Fruit fly (Drosophila melanogaster) whole organism, prepupa: ENCODE measurements around the gene ninaE.

Experiments
- Blimp-1 ChIP-seq: fragments of 200-800 bp; sonication (Bioruptor generic); optimal IDR thresholded peaks from 3 replicates; lab custom pipeline; 2017; ENCODE audit warnings: missing biosample characterization, missing genetic modification characterization, mild to moderate bottlenecking, moderate library complexity, missing genetic modification reagents
- CG10631 ChIP-seq: fragments of 200-800 bp; sonication (Bioruptor generic); optimal IDR thresholded peaks from 2 replicates; lab custom pipeline; 2016; ENCODE audit warnings: missing biosample characterization, missing genetic modification characterization
- CG10669 ChIP-seq: fragments of 200-800 bp; sonication (Bioruptor generic); optimal IDR thresholded peaks from 3 replicates; lab custom pipeline; 2018; ENCODE audit warnings: missing biosample characterization, mild to moderate bottlenecking, missing genetic modification characterization, moderate library complexity
- CG11294 ChIP-seq: fragments of 200-800 bp; sonication (Bioruptor generic); IDR thresholded peaks from 2 replicates; pipeline ENCODE4 v1.3.6; 2022; ENCODE audit warnings: missing biosample characterization, missing genetic modification characterization
- CG11902 ChIP-seq: fragments of 200-800 bp; sonication (Bioruptor generic); optimal IDR thresholded peaks from 3 replicates; lab custom pipeline; 2016; ENCODE audit warnings: missing biosample characterization, missing genetic modification characterization
- CG1621 ChIP-seq: fragments of 200-800 bp; sonication (Bioruptor generic); optimal IDR thresholded peaks from 3 replicates; lab custom pipeline; 2018; ENCODE audit warnings: missing biosample characterization, mild to moderate bottlenecking, missing genetic modification characterization
- CG16779 ChIP-seq: fragments of 200-800 bp; sonication (Bioruptor generic); optimal IDR thresholded peaks from 3 replicates; lab custom pipeline; 2017; ENCODE audit warnings: missing biosample characterization, mild to moderate bottlenecking, missing genetic modification characterization
- CG3032 ChIP-seq: fragments of 200-800 bp; optimal IDR thresholded peaks from 2 replicates; lab custom pipeline; 2019; ENCODE audit warnings: missing biosample characterization, mild to moderate bottlenecking, missing genetic modification characterization, moderate library complexity
- CG32006 ChIP-seq: fragments of 200-800 bp; sonication (Bioruptor generic); optimal IDR thresholded peaks from 3 replicates; lab custom pipeline; 2017; ENCODE audit warnings: missing biosample characterization, mild to moderate bottlenecking, missing genetic modification characterization
- CG34406 ChIP-seq: fragments of 200-800 bp; sonication (Bioruptor generic); optimal IDR thresholded peaks from 3 replicates; lab custom pipeline; 2016; ENCODE audit warnings: missing biosample characterization, missing genetic modification characterization
- CG3919 ChIP-seq: fragments of 200-800 bp; sonication (Bioruptor generic); optimal IDR thresholded peaks from 3 replicates; lab custom pipeline; 2016; ENCODE audit warnings: missing biosample characterization, missing genetic modification characterization
- CG4318 ChIP-seq: fragments of 200-800 bp; sonication (Bioruptor generic); optimal IDR thresholded peaks from 3 replicates; lab custom pipeline; 2017; ENCODE audit warnings: missing biosample characterization, mild to moderate bottlenecking, missing genetic modification characterization
- CG6276 ChIP-seq: fragments of 200-800 bp; sonication (Bioruptor generic); optimal IDR thresholded peaks from 2 replicates; lab custom pipeline; 2017; ENCODE audit warnings: missing biosample characterization, mild to moderate bottlenecking, missing genetic modification characterization
- CG6792 ChIP-seq: fragments of 200-800 bp; sonication (Bioruptor generic); optimal IDR thresholded peaks from 3 replicates; lab custom pipeline; 2016; ENCODE audit warnings: missing biosample characterization, missing genetic modification characterization
- CG7368 ChIP-seq: fragments of 200-800 bp; sonication (Bioruptor generic); optimal IDR thresholded peaks from 3 replicates; lab custom pipeline; 2016; ENCODE audit warnings: missing biosample characterization, missing genetic modification characterization
- CG8119 ChIP-seq: fragments of 200-800 bp; sonication (Bioruptor generic); IDR thresholded peaks from 3 replicates; pipeline ENCODE4 v1.3.6; 2022; ENCODE audit warnings: missing biosample characterization, missing genetic modification characterization
- CG8319 ChIP-seq: fragments of 200-800 bp; sonication (Bioruptor generic); optimal IDR thresholded peaks from 3 replicates; lab custom pipeline; 2016; ENCODE audit warnings: missing biosample characterization, missing genetic modification characterization
- CG8632 ChIP-seq: fragments of 200-800 bp; sonication (Bioruptor generic); optimal IDR thresholded peaks from 3 replicates; lab custom pipeline; 2016; ENCODE audit warnings: missing biosample characterization, missing genetic modification characterization
- CG9139 ChIP-seq: fragments of 200-800 bp; sonication (Bioruptor generic); optimal IDR thresholded peaks from 3 replicates; lab custom pipeline; 2017; ENCODE audit warnings: missing biosample characterization, mild to moderate bottlenecking, missing genetic modification characterization
- Eip78C ChIP-seq: fragments of 200-800 bp; sonication (Bioruptor generic); peaks from one replicate; lab custom pipeline; 2016; ENCODE audit warnings: missing biosample characterization, missing genetic modification characterization
- Ets21C ChIP-seq: fragments of 200-800 bp; sonication (Bioruptor generic); optimal IDR thresholded peaks from 3 replicates; lab custom pipeline; 2016; ENCODE audit warnings: missing biosample characterization, missing genetic modification characterization
- Ets96B ChIP-seq: fragments of 200-800 bp; optimal IDR thresholded peaks from 2 replicates; lab custom pipeline; 2019; ENCODE audit warnings: missing biosample characterization, mild to moderate bottlenecking, missing genetic modification characterization, moderate library complexity
- Gug ChIP-seq: fragments of 200-800 bp; sonication (Bioruptor generic); IDR thresholded peaks from 2 replicates; pipeline ENCODE4 v1.3.6; 2022; ENCODE audit warnings: missing biosample characterization, missing genetic modification characterization
- Hr39 ChIP-seq: fragments of 200-800 bp; sonication (Bioruptor generic); optimal IDR thresholded peaks from 2 replicates; lab custom pipeline; 2016; ENCODE audit warnings: missing biosample characterization, missing genetic modification characterization
- Hr4 ChIP-seq: fragments of 200-800 bp; sonication (Bioruptor generic); optimal IDR thresholded peaks from 3 replicates; lab custom pipeline; 2016; ENCODE audit warnings: missing biosample characterization, missing genetic modification characterization
- Lpt ChIP-seq: fragments of 200-800 bp; sonication (Bioruptor generic); optimal IDR thresholded peaks from 3 replicates; lab custom pipeline; 2016; ENCODE audit warnings: missing biosample characterization, missing genetic modification characterization
- Met ChIP-seq: fragments of 200-800 bp; sonication (Bioruptor generic); optimal IDR thresholded peaks from 3 replicates; lab custom pipeline; 2016; ENCODE audit warnings: missing biosample characterization, missing genetic modification characterization
- OdsH ChIP-seq: fragments of 200-800 bp; sonication (Bioruptor generic); optimal IDR thresholded peaks from 3 replicates; lab custom pipeline; 2016; ENCODE audit warnings: missing biosample characterization, missing genetic modification characterization
- Smox ChIP-seq: fragments of 200-800 bp; sonication (Bioruptor generic); optimal IDR thresholded peaks from 3 replicates; lab custom pipeline; 2016; ENCODE audit warnings: missing biosample characterization, missing genetic modification characterization
- Sox102F ChIP-seq: fragments of 200-800 bp; sonication (Bioruptor generic); optimal IDR thresholded peaks from 2 replicates; lab custom pipeline; 2016; ENCODE audit warnings: missing biosample characterization, mild to moderate bottlenecking, missing genetic modification characterization
- achi ChIP-seq: fragments of 200-800 bp; sonication (Bioruptor generic); optimal IDR thresholded peaks from 3 replicates; lab custom pipeline; 2016; ENCODE audit warnings: missing biosample characterization, missing genetic modification characterization
- acj6 ChIP-seq: fragments of 200-800 bp; sonication (Bioruptor generic); optimal IDR thresholded peaks from 3 replicates; lab custom pipeline; 2016; ENCODE audit warnings: missing biosample characterization, missing genetic modification characterization
- cyc ChIP-seq: fragments of 200-800 bp; sonication (Bioruptor generic); optimal IDR thresholded peaks from 3 replicates; lab custom pipeline; 2016; ENCODE audit warnings: missing biosample characterization, missing genetic modification characterization
- dac ChIP-seq: fragments of 200-800 bp; sonication (Bioruptor generic); optimal IDR thresholded peaks from 2 replicates; lab custom pipeline; 2017; ENCODE audit warnings: missing biosample characterization, mild to moderate bottlenecking, missing genetic modification characterization
- dsx ChIP-seq: fragments of 200-800 bp; optimal IDR thresholded peaks from 3 replicates; lab custom pipeline; 2019; ENCODE audit warnings: missing biosample characterization, mild to moderate bottlenecking, missing genetic modification characterization, moderate library complexity; ENCODE audit not compliant: poor library complexity, severe bottlenecking
- eg ChIP-seq: fragments of 200-800 bp; sonication (Bioruptor generic); IDR thresholded peaks from 3 replicates; pipeline ENCODE4 v1.3.6; 2022; ENCODE audit warnings: missing biosample characterization, missing genetic modification characterization
- fd59A ChIP-seq: fragments of 200-800 bp; sonication (Bioruptor generic); optimal IDR thresholded peaks from 2 replicates; lab custom pipeline; 2017; ENCODE audit warnings: missing biosample characterization, mild to moderate bottlenecking, missing genetic modification characterization, missing genetic modification reagents
- fd85E ChIP-seq: fragments of 200-800 bp; sonication (Bioruptor generic); optimal IDR thresholded peaks from 3 replicates; lab custom pipeline; 2016; ENCODE audit warnings: missing biosample characterization, missing genetic modification characterization
- fkh ChIP-seq: fragments of 200-800 bp; sonication (Bioruptor generic); optimal IDR thresholded peaks from 3 replicates; lab custom pipeline; 2017; ENCODE audit warnings: missing biosample characterization, mild to moderate bottlenecking, missing genetic modification characterization, moderate library complexity
- lz ChIP-seq: fragments of 200-800 bp; sonication (Bioruptor generic); optimal IDR thresholded peaks from 3 replicates; lab custom pipeline; 2016; ENCODE audit warnings: missing biosample characterization, missing genetic modification characterization
- salr ChIP-seq, 2 experiments: fragments of 200-800 bp; sonication (Bioruptor generic); optimal IDR thresholded peaks; 3 replicates each; lab custom pipeline; 2016 to 2018; ENCODE audit warnings: missing biosample characterization in 2 of 2, missing genetic modification characterization in 2 of 2, mild to moderate bottlenecking in 1 of 2
- spab ChIP-seq: fragments of 200-800 bp; sonication (Bioruptor generic); optimal IDR thresholded peaks from 2 replicates; lab custom pipeline; 2017; ENCODE audit warnings: missing biosample characterization, mild to moderate bottlenecking, missing genetic modification characterization, missing genetic modification reagents
- svp ChIP-seq: fragments of 200-800 bp; sonication (Bioruptor generic); peaks from one replicate; lab custom pipeline; 2016; ENCODE audit warnings: missing biosample characterization, missing genetic modification characterization
- topi ChIP-seq: fragments of 200-800 bp; sonication (Bioruptor generic); optimal IDR thresholded peaks from 3 replicates; lab custom pipeline; 2016; ENCODE audit warnings: missing biosample characterization, missing genetic modification characterization
- vri ChIP-seq: fragments of 200-800 bp; sonication (Bioruptor generic); optimal IDR thresholded peaks from 3 replicates; lab custom pipeline; 2016; ENCODE audit warnings: missing biosample characterization, mild to moderate bottlenecking, missing genetic modification characterization

Gene ninaE

dm6 chr3R:19863979-19864775, 23.8 kb downstream of the ninaE start, which contains the start of the genes CG4572 and CG4686 (continued):
- TF ChIP-seq lz (GFP tag; lab: Kevin White, UChicago) (peak; percentile 89), Met (GFP tag; lab: Kevin White, UChicago) (peak; percentile 81), Lpt (peak; percentile 70), CG8319 (GFP tag; lab: Kevin White, UChicago) (peak; percentile 71), fd85E (peak; percentile 62), acj6 (GFP tag; lab: Kevin White, UChicago) (peak; percentile 79), spab (GFP tag; lab: Kevin White, UChicago) (peak; percentile 67), achi (GFP tag; lab: Kevin White, UChicago) (peak; percentile 86), dac (no peak), OdsH (GFP tag; lab: Kevin White, UChicago) (peak; percentile 85), CG34406 (GFP tag; lab: Kevin White, UChicago) (peak; percentile 74), CG11902 (GFP tag; lab: Kevin White, UChicago) (peak; percentile 75), CG3919 (GFP tag; lab: Kevin White, UChicago) (peak; percentile 80), Hr4 (GFP tag; lab: Kevin White, UChicago) (peak; percentile 86), CG3032 (tag; lab: Kevin White, UChicago) (peak; percentile 89), Smox (GFP tag; lab: Kevin White, UChicago) (peak; percentile 82), Hr39 (GFP tag; lab: Kevin White, UChicago) (peak; percentile 89), CG16779 (tag; lab: Kevin White, UChicago) (no peak), Sox102F (GFP tag; lab: Kevin White, UChicago) (peak; percentile 83), fd59A (GFP tag; lab: Kevin White, UChicago) (peak; percentile 63), CG7368 (peak; percentile 61), CG1621 (tag; lab: Kevin White, UChicago) (peak; percentile 26)

- TF ChIP-seq CG10669 (GFP tag; lab: Kevin White, UChicago): peak; percentile 60
- TF ChIP-seq CG8119 (GFP tag; lab: Robert Waterston, UW): no peak; the same call in 2 of the 3 replicates
- peak; percentile 87 for TF ChIP-seq cyc (GFP tag; lab: Kevin White, UChicago)
- peak; percentile 56 for TF ChIP-seq fd59A (GFP tag; lab: Kevin White, UChicago)
- TF ChIP-seq svp (GFP tag; lab: Kevin White, UChicago): peak; percentile 92
- peak; percentile 80 for TF ChIP-seq CG10631 (GFP tag; lab: Kevin White, UChicago)
- peak; percentile 63 for TF ChIP-seq topi (GFP tag; lab: Kevin White, UChicago)
- peak; percentile 75 for TF ChIP-seq Ets21C
- peak; percentile 78 for TF ChIP-seq CG3032 (tag; lab: Kevin White, UChicago)
- peak; percentile 74 for TF ChIP-seq Eip78C (GFP tag; lab: Kevin White, UChicago)
- peak; percentile 49 for TF ChIP-seq vri (GFP tag; lab: Kevin White, UChicago)
- TF ChIP-seq fd85E: no peak
- TF ChIP-seq acj6 (GFP tag; lab: Kevin White, UChicago): peak; percentile 77
- TF ChIP-seq Gug (GFP tag; lab: Robert Waterston, UW): peak; percentile 67
- peak; percentile 59 for TF ChIP-seq CG3919 (GFP tag; lab: Kevin White, UChicago)
- TF ChIP-seq CG9139 (GFP tag; lab: Kevin White, UChicago): no peak
- TF ChIP-seq CG6792: peak; percentile 49
- peak; percentile 72 for TF ChIP-seq Met (GFP tag; lab: Kevin White, UChicago)
- peak; percentile 78 for TF ChIP-seq OdsH (GFP tag; lab: Kevin White, UChicago)
- peak; percentile 23 to 29 for TF ChIP-seq salr (GFP tag; optimal IDR thresholded peaks at IDR 0.05; lab: Kevin White, UChicago)
- peak; percentile 31 for TF ChIP-seq CG6276
- TF ChIP-seq dsx (GFP tag; lab: Kevin White, UChicago): peak; percentile 51
- TF ChIP-seq dac: peak; percentile 50
- TF ChIP-seq fkh: peak; percentile 98
- peak; percentile 55 for TF ChIP-seq achi (GFP tag; lab: Kevin White, UChicago)
- peak; percentile 40 for TF ChIP-seq Ets96B (tag; lab: Kevin White, UChicago)
- peak; percentile 42 for TF ChIP-seq CG34406 (GFP tag; lab: Kevin White, UChicago)
- TF ChIP-seq eg: peak; percentile 88
- no peak for TF ChIP-seq CG4318
- peak; percentile 45; the same call in 1 of the 2 replicates for TF ChIP-seq CG11294 (GFP tag; lab: Robert Waterston, UW)
- TF ChIP-seq Blimp-1 (GFP tag; lab: Kevin White, UChicago): no peak
- peak; percentile 77 for TF ChIP-seq CG11902 (GFP tag; lab: Kevin White, UChicago)
- TF ChIP-seq CG8632 (GFP tag; lab: Kevin White, UChicago): peak; percentile 31
- peak; percentile 79 for TF ChIP-seq Hr4 (GFP tag; lab: Kevin White, UChicago)
- peak; percentile 74 for TF ChIP-seq CG32006
These were observed 26.8 kb downstream of the ninaE start, which contains the start of the genes Ire1 and Mrm2 for dm6 chr3R:19860996-19861719. Gene Ire1 (minus strand): TSS chr3R:19861291. Gene Mrm2 (plus strand): TSS chr3R:19861610.
